Worm (Caenorhabditis elegans) whole organism, young adult: Measurements from ENCODE around the gene F43C11.12.

Experiments used
- K11D2.4 ChIP-seq: fragments of 200-800 bp; sonication (Bioruptor generic); IDR thresholded peaks from 2 replicates; pipeline ENCODE4 v1.3.6; 2022; ENCODE audit warnings: missing genetic modification reagents, missing genetic modification characterization, missing compliant biosample characterization
- rcor-1 ChIP-seq: fragments of 200-800 bp; sonication (Bioruptor generic); IDR thresholded peaks from 2 replicates; pipeline ENCODE4 v1.3.6; 2022; ENCODE audit warnings: missing genetic modification reagents, missing genetic modification characterization, missing compliant biosample characterization
- snpc-4 ChIP-seq, 5 experiments: fragments of 150-350 bp in 1 of 5; sonication (generic microtip) in 4 of 5; optimal IDR thresholded peaks; 2 replicates each; lab custom pipeline; 2014 to 2018; ENCODE audit warnings: missing genetic modification characterization in 5 of 5, missing biosample characterization in 3 of 5, antibody characterized with exemption in 2 of 5, mild to moderate bottlenecking in 2 of 5, missing compliant biosample characterization in 2 of 5, missing genotype in 2 of 5, moderate library complexity in 2 of 5, missing genetic modification reagents in 1 of 5

- TF ChIP-seq snpc-4 (GFP tag; optimal IDR thresholded peaks at IDR 0.05; lab: Kevin White, UChicago) (no peak), snpc-4 (tag; optimal IDR thresholded peaks at IDR 0.05; lab: Kevin White, UChicago) (no peak), K11D2.4 (GFP tag; lab: Robert Waterston, UW) (no peak), rcor-1 (GFP tag; lab: Robert Waterston, UW) (no peak)
These were observed 37.5 kb downstream of the F43C11.12 start, which contains the start of the genes ZK1240.8 and ZK1240.1 for ce11 chrII:2328963-2329442.
